Fruit fly (Drosophila melanogaster): Measurements from ENCODE around the gene CG3061.
A peak's percentile ranks its signal among the peaks of the same experiment; 100 is the strongest.

Gene CG3061

dm6 chr3R:13998595-13998994 is 33.6 kb upstream of the CG3061 start:
- no peak for TF ChIP-seq CG14050 (GFP tag; IDR thresholded peaks at IDR 0.05)
- peak; percentile 77 for TF ChIP-seq CG12769 (tag; optimal IDR thresholded peaks at IDR 0.05)
- TF ChIP-seq ab (GFP tag; optimal IDR thresholded peaks at IDR 0.05), result no peak
- no peak for TF ChIP-seq CG6254 (GFP tag; optimal IDR thresholded peaks at IDR 0.05)
- no peak for TF ChIP-seq Lim3 (GFP tag; IDR thresholded peaks at IDR 0.05)
- 0 out of 3 replicates have a peak, but pooled peaks have one; percentile 28 for TF ChIP-seq ci (GFP tag; IDR thresholded peaks at IDR 0.05)
- TF ChIP-seq tgo (GFP tag; IDR thresholded peaks at IDR 0.05), result no peak
- 0 out of 2 replicates have a peak, but pooled peaks have one; percentile 59 for TF ChIP-seq rib (GFP tag; IDR thresholded peaks at IDR 0.05)
- no peak for TF ChIP-seq croc (GFP tag; conservative IDR thresholded peaks at IDR 0.05)
- no peak for TF ChIP-seq az2 (GFP tag; optimal IDR thresholded peaks at IDR 0.05)
- no peak for TF ChIP-seq chif (GFP tag; optimal IDR thresholded peaks at IDR 0.05)
- no peak for TF ChIP-seq Ada2b (GFP tag; IDR thresholded peaks at IDR 0.05)
- peak; percentile 99 for TF ChIP-seq CG8281 (tag; optimal IDR thresholded peaks at IDR 0.05)
- TF ChIP-seq slp2 (GFP tag; optimal IDR thresholded peaks at IDR 0.05), result no peak
- no peak for TF ChIP-seq CG34422 (GFP tag; IDR thresholded peaks at IDR 0.05)
- TF ChIP-seq ato (GFP tag; IDR thresholded peaks at IDR 0.05; ENCODE audit: partially characterized antibody), result no peak
- TF ChIP-seq sob (GFP tag; IDR thresholded peaks at IDR 0.05), result 0 out of 2 replicates have a peak, but pooled peaks have one; percentile 13
- TF ChIP-seq gt (GFP tag; IDR thresholded peaks at IDR 0.05), result no peak
- no peak for TF ChIP-seq eyg (GFP tag; optimal IDR thresholded peaks at IDR 0.05)
- TF ChIP-seq CG33557 (GFP tag; optimal IDR thresholded peaks at IDR 0.05), result no peak
- TF ChIP-seq Dfd (GFP tag; optimal IDR thresholded peaks at IDR 0.05), result no peak
- TF ChIP-seq ftz-f1 (GFP tag; optimal IDR thresholded peaks at IDR 0.05), result peak; percentile 60
- TF ChIP-seq sens (GFP tag), result peak; percentile 41
- TF ChIP-seq chinmo (GFP tag; IDR thresholded peaks at IDR 0.05; ENCODE audit: partially characterized antibody), result peak; percentile 81; the same call in 3 of the 4 replicates
- no peak for TF ChIP-seq mirr (GFP tag; optimal IDR thresholded peaks at IDR 0.05)
- no peak for TF ChIP-seq Usf (GFP tag; optimal IDR thresholded peaks at IDR 0.05)
- TF ChIP-seq tap (tag; optimal IDR thresholded peaks at IDR 0.05), result no peak
- peak; percentile 58 for TF ChIP-seq CG10543 (GFP tag; optimal IDR thresholded peaks at IDR 0.05)
- no peak for TF ChIP-seq ranshi (GFP tag; IDR thresholded peaks at IDR 0.05)
- peak; percentile 3 for TF ChIP-seq CG13894 (tag; optimal IDR thresholded peaks at IDR 0.05)
- TF ChIP-seq CG9817 (tag; optimal IDR thresholded peaks at IDR 0.05), result no peak
- no peak for TF ChIP-seq org-1 (GFP tag; optimal IDR thresholded peaks at IDR 0.05)
- peak; percentile 63 for TF ChIP-seq sd (tag; optimal IDR thresholded peaks at IDR 0.05)
- TF ChIP-seq CG12659 (GFP tag; optimal IDR thresholded peaks at IDR 0.05), result no peak
- TF ChIP-seq aop (GFP tag; IDR thresholded peaks at IDR 0.05), result no peak
- TF ChIP-seq CG7786 (GFP tag; optimal IDR thresholded peaks at IDR 0.05), result no peak
- TF ChIP-seq wdn (GFP tag; IDR thresholded peaks at IDR 0.05), result no peak
- TF ChIP-seq Hr3 (GFP tag; optimal IDR thresholded peaks at IDR 0.05), result no peak

DNA sequence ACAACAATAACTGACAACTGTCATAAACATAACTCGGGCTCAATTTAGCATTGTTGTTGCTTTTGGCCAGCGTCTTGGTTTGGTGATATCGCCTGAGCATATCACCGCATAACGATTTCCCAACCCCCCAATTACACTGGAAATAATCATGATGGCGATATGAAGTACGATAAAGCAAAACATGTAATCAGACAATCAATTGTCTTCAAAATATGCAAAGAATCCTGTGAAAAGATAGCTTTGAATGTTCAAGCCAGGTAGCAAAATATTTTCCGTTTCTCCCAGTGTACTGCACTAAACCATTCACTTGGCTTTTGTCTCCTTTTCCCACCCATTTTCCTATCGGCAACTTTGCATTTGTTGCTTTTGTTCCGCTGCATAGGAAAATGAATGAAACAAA is 32.6 kb upstream of the CG3061 start:
- TF ChIP-seq CG12769 (tag; optimal IDR thresholded peaks at IDR 0.05), result no peak
- TF ChIP-seq CG17568 (GFP tag; optimal IDR thresholded peaks at IDR 0.05), result no peak
- TF ChIP-seq sqz (GFP tag; optimal IDR thresholded peaks at IDR 0.05), result peak; percentile 34
- TF ChIP-seq Pdp1 (GFP tag; optimal IDR thresholded peaks at IDR 0.05), result peak in 1 of 2 experiments; percentile 65
- TF ChIP-seq CG10147 (GFP tag; optimal IDR thresholded peaks at IDR 0.05), result peak; percentile 64
- no peak for TF ChIP-seq CG30431 (GFP tag; optimal IDR thresholded peaks at IDR 0.05)
- peak; percentile 73 for TF ChIP-seq Sox102F (GFP tag; optimal IDR thresholded peaks at IDR 0.05)
- no peak for TF ChIP-seq CG16815 (GFP tag; optimal IDR thresholded peaks at IDR 0.05)
- TF ChIP-seq CG10565 (GFP tag; optimal IDR thresholded peaks at IDR 0.05), result peak; percentile 1
- peak; percentile 42 for TF ChIP-seq Jarid2 (GFP tag; optimal IDR thresholded peaks at IDR 0.05)
- TF ChIP-seq ewg (GFP tag; optimal IDR thresholded peaks at IDR 0.05), result peak; percentile 28
- no peak for TF ChIP-seq CG14860 (GFP tag; IDR thresholded peaks at IDR 0.05; ENCODE audit: partially characterized antibody)
- 0 out of 2 replicates have a peak, but pooled peaks have one; percentile 44 for TF ChIP-seq sim (GFP tag; IDR thresholded peaks at IDR 0.05)
- TF ChIP-seq bsh (GFP tag; optimal IDR thresholded peaks at IDR 0.05), result peak in 1 of 2 experiments; percentile 44
- no peak for TF ChIP-seq hb (GFP tag; IDR thresholded peaks at IDR 0.05; ENCODE audit: partially characterized antibody)
- TF ChIP-seq sens-2 (GFP tag; IDR thresholded peaks at IDR 0.05), result peak; percentile 60; the same call in 1 of the 2 replicates
